Fruit fly (Drosophila melanogaster) whole organism, embryonic: Measurements from ENCODE around the gene Nle.

Experiments
- ATbp ChIP-seq: fragments of 200-800 bp; sonication (Bioruptor generic); optimal IDR thresholded peaks from 2 replicates; lab custom pipeline; 2017; ENCODE audit warnings: missing biosample characterization, mild to moderate bottlenecking, missing genetic modification characterization, missing genetic modification reagents
- CG12391 ChIP-seq: fragments of 200-800 bp; sonication (Bioruptor generic); optimal IDR thresholded peaks from 3 replicates; lab custom pipeline; 2018; ENCODE audit warnings: missing biosample characterization, mild to moderate bottlenecking, missing genetic modification characterization, moderate library complexity
- CG13775 ChIP-seq: fragments of 200-800 bp; sonication (Bioruptor generic); optimal IDR thresholded peaks from 3 replicates; lab custom pipeline; 2017; ENCODE audit warnings: missing biosample characterization, mild to moderate bottlenecking, missing genetic modification characterization
- CG16815 ChIP-seq: fragments of 200-800 bp; sonication (Bioruptor generic); optimal IDR thresholded peaks from 3 replicates; lab custom pipeline; 2017; ENCODE audit warnings: missing biosample characterization, mild to moderate bottlenecking, missing genetic modification characterization
- CG18262 ChIP-seq: fragments of 200-800 bp; optimal IDR thresholded peaks from 3 replicates; lab custom pipeline; 2019; ENCODE audit warnings: missing biosample characterization, mild to moderate bottlenecking, missing genetic modification characterization, moderate library complexity
- CG2202 ChIP-seq: fragments of 200-800 bp; sonication (Bioruptor generic); optimal IDR thresholded peaks from 2 replicates; lab custom pipeline; 2018; ENCODE audit warnings: missing biosample characterization, mild to moderate bottlenecking, missing genetic modification characterization
- CG3407 ChIP-seq: fragments of 200-800 bp; sonication (Bioruptor generic); optimal IDR thresholded peaks from 2 replicates; lab custom pipeline; 2018; ENCODE audit warnings: missing biosample characterization, mild to moderate bottlenecking, missing genetic modification characterization
- CG4404 ChIP-seq: fragments of 200-800 bp; sonication (Bioruptor generic); IDR thresholded peaks from 2 replicates; pipeline ENCODE4 v1.3.6; 2022; ENCODE audit warnings: missing biosample characterization, missing genetic modification characterization
- CG6254 ChIP-seq: fragments of 200-800 bp; sonication (Bioruptor generic); optimal IDR thresholded peaks from 3 replicates; lab custom pipeline; 2017; ENCODE audit warnings: mild to moderate bottlenecking, missing biosample characterization, missing genetic modification reagents, missing genetic modification characterization
- CG7271 ChIP-seq: fragments of 200-800 bp; sonication (Bioruptor generic); optimal IDR thresholded peaks from 2 replicates; lab custom pipeline; 2018; ENCODE audit warnings: missing biosample characterization, mild to moderate bottlenecking, missing genetic modification characterization, moderate library complexity
- CG7372 ChIP-seq: fragments of 200-800 bp; sonication (Bioruptor generic); IDR thresholded peaks from 2 replicates; pipeline ENCODE4 v1.3.6; 2022; ENCODE audit warnings: missing biosample characterization, missing genetic modification characterization
- CG7745 ChIP-seq: fragments of 200-800 bp; sonication (Bioruptor generic); optimal IDR thresholded peaks from 2 replicates; lab custom pipeline; 2018; ENCODE audit warnings: missing biosample characterization, mild to moderate bottlenecking, missing genetic modification characterization, moderate library complexity
- CG8924 ChIP-seq: fragments of 200-800 bp; optimal IDR thresholded peaks from 3 replicates; lab custom pipeline; 2019; ENCODE audit warnings: missing biosample characterization, mild to moderate bottlenecking, missing genetic modification characterization, moderate library complexity
- CG9609 ChIP-seq: fragments of 200-800 bp; sonication (Bioruptor generic); optimal IDR thresholded peaks from 3 replicates; lab custom pipeline; 2016; ENCODE audit warnings: missing biosample characterization, missing genetic modification characterization
- Chrac-16 ChIP-seq: fragments of 200-800 bp; sonication (Bioruptor generic); optimal IDR thresholded peaks from 3 replicates; lab custom pipeline; 2016; ENCODE audit warnings: missing biosample characterization, missing genetic modification characterization
- E2f2 ChIP-seq: fragments of 200-800 bp; sonication (Bioruptor generic); IDR thresholded peaks from 2 replicates; pipeline ENCODE4 v1.3.6; 2022; ENCODE audit warnings: missing biosample characterization, missing genetic modification characterization
- Hr3 ChIP-seq: fragments of 200-800 bp; sonication (Bioruptor generic); optimal IDR thresholded peaks from 3 replicates; lab custom pipeline; 2016; ENCODE audit warnings: missing biosample characterization, missing genetic modification characterization
- MESR4 ChIP-seq: fragments of 200-800 bp; sonication (Bioruptor generic); optimal IDR thresholded peaks from 2 replicates; lab custom pipeline; 2018; ENCODE audit warnings: missing biosample characterization, mild to moderate bottlenecking, missing genetic modification characterization, moderate library complexity
- Nf-YA ChIP-seq: fragments of 200-800 bp; sonication (Bioruptor generic); IDR thresholded peaks from 2 replicates; pipeline ENCODE4 v1.3.6; 2022; ENCODE audit warnings: missing biosample characterization, missing genetic modification characterization
- Ptx1 ChIP-seq: fragments of 200-800 bp; sonication (Bioruptor generic); IDR thresholded peaks from 2 replicates; pipeline ENCODE4 v1.3.6; 2022; ENCODE audit warnings: missing biosample characterization, missing genetic modification characterization
- Sin3A ChIP-seq: fragments of >200 bp; optimal IDR thresholded peaks from 2 replicates; lab custom pipeline; 2018
- Sox100B ChIP-seq: fragments of 200-800 bp; sonication (Bioruptor generic); optimal IDR thresholded peaks from 3 replicates; lab custom pipeline; 2018; ENCODE audit warnings: missing biosample characterization, mild to moderate bottlenecking, missing genetic modification characterization
- TFAM ChIP-seq: fragments of 200-800 bp; sonication (Bioruptor generic); optimal IDR thresholded peaks from 2 replicates; lab custom pipeline; 2017; ENCODE audit warnings: missing biosample characterization, missing genetic modification characterization, inconsistent platforms
- Trl ChIP-seq, 3 experiments: fragments of >200 bp in 2 of 3; fragments of 200-800 bp in 1 of 3; sonication (Bioruptor generic) in 1 of 3; optimal IDR thresholded peaks; 2 replicates in 1 of 3; 3 replicates in 2 of 3; lab custom pipeline; 2016 to 2017; ENCODE audit warnings: missing biosample characterization in 1 of 3, missing genetic modification characterization in 1 of 3
- Usf ChIP-seq: fragments of 200-800 bp; sonication (Bioruptor generic); optimal IDR thresholded peaks from 2 replicates; lab custom pipeline; 2017; ENCODE audit warnings: missing genotype, missing biosample characterization, missing genetic modification characterization
- Xbp1 ChIP-seq: fragments of 200-800 bp; sonication (Bioruptor generic); optimal IDR thresholded peaks from 3 replicates; lab custom pipeline; 2016; ENCODE audit warnings: missing biosample characterization, mild to moderate bottlenecking, missing genetic modification characterization
- ara ChIP-seq: fragments of 200-800 bp; sonication (Bioruptor generic); IDR thresholded peaks from 2 replicates; pipeline ENCODE4 v1.3.6; 2022; ENCODE audit warnings: missing biosample characterization, missing genetic modification characterization
- chn ChIP-seq: fragments of 200-800 bp; sonication (Bioruptor generic); optimal IDR thresholded peaks from 2 replicates; lab custom pipeline; 2016; ENCODE audit warnings: missing biosample characterization, missing genetic modification characterization
- croc ChIP-seq: fragments of 200-800 bp; sonication (Bioruptor generic); conservative IDR thresholded peaks from 3 replicates; pipeline ENCODE4 v1.3.6; 2022; ENCODE audit warnings: missing biosample characterization, missing genetic modification characterization
- dysf ChIP-seq: fragments of 200-800 bp; sonication (Bioruptor generic); IDR thresholded peaks from 3 replicates; pipeline ENCODE4 v1.3.6; 2022; ENCODE audit warnings: missing biosample characterization, missing genetic modification characterization
- eve ChIP-seq, 2 experiments: fragments of >200 bp; optimal IDR thresholded peaks; 2 replicates each; lab custom pipeline; 2017; ENCODE audit warnings: missing biosample characterization in 2 of 2, missing genetic modification characterization in 2 of 2
- eyg ChIP-seq: fragments of 200-800 bp; sonication (Bioruptor generic); optimal IDR thresholded peaks from 3 replicates; lab custom pipeline; 2016; ENCODE audit warnings: missing biosample characterization, missing genetic modification characterization
- fd96Cb ChIP-seq: fragments of 200-800 bp; sonication (Bioruptor generic); optimal IDR thresholded peaks from 2 replicates; lab custom pipeline; 2018; ENCODE audit warnings: missing biosample characterization, mild to moderate bottlenecking, missing genetic modification characterization, moderate library complexity
- ftz-f1 ChIP-seq: fragments of 200-800 bp; sonication (Bioruptor generic); optimal IDR thresholded peaks from 2 replicates; lab custom pipeline; 2016; ENCODE audit warnings: missing biosample characterization, missing genetic modification characterization
- grn ChIP-seq: fragments of 200-800 bp; sonication (Bioruptor generic); optimal IDR thresholded peaks from 3 replicates; lab custom pipeline; 2017; ENCODE audit warnings: missing biosample characterization, missing genetic modification characterization
- lola ChIP-seq, 3 experiments: fragments of >200 bp in 2 of 3; fragments of 200-800 bp in 1 of 3; sonication (Bioruptor generic) in 1 of 3; optimal IDR thresholded peaks; 2 replicates each; lab custom pipeline; 2017 to 2019; ENCODE audit warnings: missing biosample characterization in 3 of 3, missing genetic modification characterization in 3 of 3, mild to moderate bottlenecking in 1 of 3, moderate library complexity in 1 of 3
- lov ChIP-seq, 2 experiments: fragments of 200-800 bp in 1 of 2; fragments of >200 bp in 1 of 2; sonication (Bioruptor generic) in 1 of 2; IDR thresholded peaks in 1 of 2; optimal IDR thresholded peaks in 1 of 2; 2 replicates in 1 of 2; 3 replicates in 1 of 2; pipeline versions ENCODE4 v1.3.6 to Lab custom; 2017 to 2022; ENCODE audit warnings: missing biosample characterization in 1 of 2, missing genetic modification characterization in 1 of 2
- maf-S ChIP-seq: fragments of 200-800 bp; sonication (Bioruptor generic); optimal IDR thresholded peaks from 2 replicates; lab custom pipeline; 2016; ENCODE audit warnings: missing biosample characterization, missing genetic modification characterization
- pnt ChIP-seq: fragments of 200-800 bp; sonication (Bioruptor generic); optimal IDR thresholded peaks from 3 replicates; lab custom pipeline; 2016; ENCODE audit warnings: missing biosample characterization, missing genetic modification characterization
- prd ChIP-seq, 3 experiments: fragments of >200 bp in 2 of 3; fragments of 200-800 bp in 1 of 3; sonication (Bioruptor generic) in 1 of 3; optimal IDR thresholded peaks in 2 of 3; IDR thresholded peaks in 1 of 3; 2 replicates in 2 of 3; 3 replicates in 1 of 3; pipeline versions ENCODE4 v1.3.6 to Lab custom; 2017 to 2022; ENCODE audit warnings: missing biosample characterization in 1 of 3, missing genetic modification characterization in 1 of 3
- pum ChIP-seq: fragments of 200-800 bp; sonication (Bioruptor generic); optimal IDR thresholded peaks from 2 replicates; lab custom pipeline; 2016; ENCODE audit warnings: missing biosample characterization, missing genetic modification characterization
- ranshi ChIP-seq: fragments of 200-800 bp; sonication (Bioruptor generic); IDR thresholded peaks from 2 replicates; pipeline ENCODE4 v1.3.6; 2022; ENCODE audit warnings: missing biosample characterization, missing genetic modification characterization
- repo ChIP-seq: fragments of 200-800 bp; sonication (Bioruptor generic); optimal IDR thresholded peaks from 2 replicates; lab custom pipeline; 2016; ENCODE audit warnings: missing biosample characterization, missing genetic modification characterization
- sens ChIP-seq: fragments of 200-800 bp; sonication (Bioruptor generic); peaks from one replicate; lab custom pipeline; 2016; ENCODE audit warnings: missing biosample characterization, missing genetic modification characterization
- sens-2 ChIP-seq: fragments of 200-800 bp; sonication (Bioruptor generic); IDR thresholded peaks from 2 replicates; pipeline ENCODE4 v1.3.6; 2022; ENCODE audit warnings: missing biosample characterization, missing genetic modification characterization
- shn ChIP-seq: fragments of 200-800 bp; sonication (Bioruptor generic); optimal IDR thresholded peaks from 3 replicates; lab custom pipeline; 2016; ENCODE audit warnings: missing biosample characterization, missing genetic modification characterization
- so ChIP-seq: fragments of 200-800 bp; sonication (Bioruptor generic); IDR thresholded peaks from 3 replicates; pipeline ENCODE4 v1.3.6; 2022; ENCODE audit warnings: missing biosample characterization, missing genetic modification characterization
- tin ChIP-seq: fragments of 200-800 bp; sonication (Bioruptor generic); optimal IDR thresholded peaks from 3 replicates; lab custom pipeline; 2016; ENCODE audit warnings: missing biosample characterization, missing genetic modification characterization
- tio ChIP-seq: fragments of 200-800 bp; sonication (Bioruptor generic); optimal IDR thresholded peaks from 2 replicates; lab custom pipeline; 2017; ENCODE audit warnings: missing biosample characterization, missing genetic modification characterization, inconsistent platforms
- zfh2 ChIP-seq: fragments of 200-800 bp; sonication (Bioruptor generic); optimal IDR thresholded peaks from 2 replicates; lab custom pipeline; 2016; ENCODE audit warnings: missing biosample characterization, missing genetic modification characterization

Nle gene

DNA sequence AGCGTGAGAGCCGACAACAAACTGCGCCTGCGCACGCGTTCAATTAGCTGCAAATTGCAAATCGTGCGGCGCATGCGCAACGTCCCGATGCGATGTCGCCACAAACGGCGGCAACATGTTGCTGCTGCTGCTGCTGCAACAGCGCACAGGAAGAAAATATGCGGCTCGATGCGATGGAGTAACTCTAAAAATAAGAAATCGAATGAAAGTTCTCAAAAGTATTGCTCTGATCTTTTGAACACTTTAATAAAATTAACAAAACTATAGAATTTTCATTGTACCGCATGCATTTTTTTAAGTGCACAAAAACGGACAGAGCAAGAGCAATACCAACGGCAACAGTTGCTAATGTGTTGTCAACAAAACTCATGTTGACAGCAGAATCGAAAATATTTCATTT lies 38.2 kb upstream of the Nle start (continued):
- TF ChIP-seq Nf-YA (GFP tag; lab: Robert Waterston, UW) (0 out of 2 replicates have a peak, but pooled peaks have one; percentile 16), Xbp1 (GFP tag; lab: Kevin White, UChicago) (peak; percentile 34), chn (GFP tag; lab: Kevin White, UChicago) (peak; percentile 60), eyg (GFP tag; lab: Kevin White, UChicago) (no peak), shn (GFP tag; lab: Kevin White, UChicago) (peak; percentile 12), fd96Cb (tag; lab: Kevin White, UChicago) (peak; percentile 45), ATbp (GFP tag; lab: Kevin White, UChicago) (peak; percentile 29), zfh2 (GFP tag; lab: Kevin White, UChicago) (no peak), Usf (GFP tag; lab: Kevin White, UChicago) (no peak), MESR4 (GFP tag; lab: Kevin White, UChicago) (no peak), CG6254 (GFP tag; lab: Kevin White, UChicago) (no peak), sens-2 (GFP tag; lab: Robert Waterston, UW) (peak; percentile 76), CG12391 (tag; lab: Kevin White, UChicago) (peak; percentile 56), Trl (optimal IDR thresholded peaks at IDR 0.05; lab: Kevin White, UChicago) (no peak), Trl (GFP tag; optimal IDR thresholded peaks at IDR 0.05; lab: Kevin White, UChicago) (peak; percentile 13), Sox100B (GFP tag; lab: Kevin White, UChicago) (no peak), tin (GFP tag; lab: Kevin White, UChicago) (peak; percentile 17), maf-S (GFP tag; lab: Kevin White, UChicago) (no peak), Ptx1 (GFP tag; lab: Robert Waterston, UW) (peak; percentile 18; the same call in 1 of the 2 replicates), CG4404 (peak; percentile 76), sens (GFP tag; lab: Kevin White, UChicago) (peak; percentile 75), ara (peak; percentile 78), grn (GFP tag; lab: Kevin White, UChicago) (no peak), so (GFP tag; lab: Robert Waterston, UW) (0 out of 3 replicates have a peak, but pooled peaks have one; percentile 33), CG3407 (GFP tag; lab: Kevin White, UChicago) (peak; percentile 38), CG9609 (GFP tag; lab: Kevin White, UChicago) (peak; percentile 14), TFAM (GFP tag; lab: Kevin White, UChicago) (no peak), CG2202 (tag; lab: Kevin White, UChicago) (peak; percentile 39), Hr3 (GFP tag; lab: Kevin White, UChicago) (peak; percentile 12), tio (GFP tag; lab: Kevin White, UChicago) (peak; percentile 36), ranshi (GFP tag; lab: Robert Waterston, UW) (no peak), Chrac-16 (GFP tag; lab: Kevin White, UChicago) (peak; percentile 63), CG8924 (tag; lab: Kevin White, UChicago) (peak; percentile 33), CG7745 (no peak), prd (optimal IDR thresholded peaks at IDR 0.05; lab: Kevin White, UChicago) (no peak), prd (GFP tag; IDR thresholded peaks at IDR 0.05; lab: Robert Waterston, UW) (peak; percentile 89), CG13775 (peak; percentile 36), ftz-f1 (GFP tag; lab: Kevin White, UChicago) (no peak), lov (optimal IDR thresholded peaks at IDR 0.05; lab: Kevin White, UChicago) (no peak), lov (GFP tag; IDR thresholded peaks at IDR 0.05; lab: Robert Waterston, UW) (0 out of 3 replicates have a peak, but pooled peaks have one; percentile 51), E2f2 (peak; percentile 17; the same call in 1 of the 2 replicates), repo (GFP tag; lab: Kevin White, UChicago) (no peak), CG7271 (tag; lab: Kevin White, UChicago) (peak; percentile 66), CG7372 (GFP tag; lab: Robert Waterston, UW) (no peak), pum (peak; percentile 21), dysf (GFP tag; lab: Robert Waterston, UW) (no peak), Sin3A (lab: Kevin White, UChicago) (no peak), pnt (GFP tag; lab: Kevin White, UChicago) (peak; percentile 10), CG18262 (peak; percentile 60), croc (GFP tag; lab: Robert Waterston, UW) (peak; percentile 31; the same call in 1 of the 3 replicates), lola (GFP tag; optimal IDR thresholded peaks at IDR 0.05; lab: Kevin White, UChicago) (peak in 1 of 3 experiments; percentile 56), eve (GFP tag; optimal IDR thresholded peaks at IDR 0.05; lab: Kevin White, UChicago) (peak in 1 of 2 experiments; percentile 69), CG16815 (GFP tag; lab: Kevin White, UChicago) (peak; percentile 67)
